Fruit fly (Drosophila melanogaster) whole organism, prepupa: ENCODE results near the gene CG3626.

Source experiments
- Blimp-1 ChIP-seq: fragments of 200-800 bp; sonication (Bioruptor generic); optimal IDR thresholded peaks from 3 replicates; lab custom pipeline; 2017; ENCODE audit warnings: missing biosample characterization, missing genetic modification characterization, mild to moderate bottlenecking, moderate library complexity, missing genetic modification reagents
- CG10631 ChIP-seq: fragments of 200-800 bp; sonication (Bioruptor generic); optimal IDR thresholded peaks from 2 replicates; lab custom pipeline; 2016; ENCODE audit warnings: missing biosample characterization, missing genetic modification characterization
- CG10669 ChIP-seq: fragments of 200-800 bp; sonication (Bioruptor generic); optimal IDR thresholded peaks from 3 replicates; lab custom pipeline; 2018; ENCODE audit warnings: missing biosample characterization, mild to moderate bottlenecking, missing genetic modification characterization, moderate library complexity
- CG11294 ChIP-seq: fragments of 200-800 bp; sonication (Bioruptor generic); IDR thresholded peaks from 2 replicates; pipeline ENCODE4 v1.3.6; 2022; ENCODE audit warnings: missing biosample characterization, missing genetic modification characterization
- CG11762 ChIP-seq: fragments of 200-800 bp; sonication (Bioruptor generic); optimal IDR thresholded peaks from 3 replicates; lab custom pipeline; 2016; ENCODE audit warnings: missing biosample characterization, missing genetic modification characterization; ENCODE audit not compliant: insufficient read depth
- CG11902 ChIP-seq: fragments of 200-800 bp; sonication (Bioruptor generic); optimal IDR thresholded peaks from 3 replicates; lab custom pipeline; 2016; ENCODE audit warnings: missing biosample characterization, missing genetic modification characterization
- CG15336 ChIP-seq: fragments of 200-800 bp; sonication (Bioruptor generic); IDR thresholded peaks from 2 replicates; pipeline ENCODE4 v1.3.6; 2022; ENCODE audit warnings: missing biosample characterization, missing genetic modification characterization
- CG1621 ChIP-seq: fragments of 200-800 bp; sonication (Bioruptor generic); optimal IDR thresholded peaks from 3 replicates; lab custom pipeline; 2018; ENCODE audit warnings: missing biosample characterization, mild to moderate bottlenecking, missing genetic modification characterization
- CG16779 ChIP-seq: fragments of 200-800 bp; sonication (Bioruptor generic); optimal IDR thresholded peaks from 3 replicates; lab custom pipeline; 2017; ENCODE audit warnings: missing biosample characterization, mild to moderate bottlenecking, missing genetic modification characterization
- CG3032 ChIP-seq: fragments of 200-800 bp; optimal IDR thresholded peaks from 2 replicates; lab custom pipeline; 2019; ENCODE audit warnings: missing biosample characterization, mild to moderate bottlenecking, missing genetic modification characterization, moderate library complexity
- CG31627 ChIP-seq: fragments of 200-800 bp; sonication (Bioruptor generic); optimal IDR thresholded peaks from 3 replicates; lab custom pipeline; 2016; ENCODE audit warnings: missing biosample characterization, missing genetic modification characterization
- CG32006 ChIP-seq: fragments of 200-800 bp; sonication (Bioruptor generic); optimal IDR thresholded peaks from 3 replicates; lab custom pipeline; 2017; ENCODE audit warnings: missing biosample characterization, mild to moderate bottlenecking, missing genetic modification characterization
- CG34406 ChIP-seq: fragments of 200-800 bp; sonication (Bioruptor generic); optimal IDR thresholded peaks from 3 replicates; lab custom pipeline; 2016; ENCODE audit warnings: missing biosample characterization, missing genetic modification characterization
- CG3919 ChIP-seq: fragments of 200-800 bp; sonication (Bioruptor generic); optimal IDR thresholded peaks from 3 replicates; lab custom pipeline; 2016; ENCODE audit warnings: missing biosample characterization, missing genetic modification characterization
- CG6163 ChIP-seq: fragments of 200-800 bp; sonication (Bioruptor generic); IDR thresholded peaks from 3 replicates; pipeline ENCODE4 v1.3.6; 2022; ENCODE audit warnings: missing biosample characterization, missing genetic modification characterization
- CG6792 ChIP-seq: fragments of 200-800 bp; sonication (Bioruptor generic); optimal IDR thresholded peaks from 3 replicates; lab custom pipeline; 2016; ENCODE audit warnings: missing biosample characterization, missing genetic modification characterization
- CG6808 ChIP-seq: fragments of 200-800 bp; sonication (Bioruptor generic); optimal IDR thresholded peaks from 3 replicates; lab custom pipeline; 2017; ENCODE audit warnings: missing biosample characterization, missing genetic modification characterization, mild to moderate bottlenecking, moderate library complexity, missing genetic modification reagents
- CG7368 ChIP-seq: fragments of 200-800 bp; sonication (Bioruptor generic); optimal IDR thresholded peaks from 3 replicates; lab custom pipeline; 2016; ENCODE audit warnings: missing biosample characterization, missing genetic modification characterization
- CG8119 ChIP-seq: fragments of 200-800 bp; sonication (Bioruptor generic); IDR thresholded peaks from 3 replicates; pipeline ENCODE4 v1.3.6; 2022; ENCODE audit warnings: missing biosample characterization, missing genetic modification characterization
- CG8319 ChIP-seq: fragments of 200-800 bp; sonication (Bioruptor generic); optimal IDR thresholded peaks from 3 replicates; lab custom pipeline; 2016; ENCODE audit warnings: missing biosample characterization, missing genetic modification characterization
- CG8632 ChIP-seq: fragments of 200-800 bp; sonication (Bioruptor generic); optimal IDR thresholded peaks from 3 replicates; lab custom pipeline; 2016; ENCODE audit warnings: missing biosample characterization, missing genetic modification characterization
- CG9139 ChIP-seq: fragments of 200-800 bp; sonication (Bioruptor generic); optimal IDR thresholded peaks from 3 replicates; lab custom pipeline; 2017; ENCODE audit warnings: missing biosample characterization, mild to moderate bottlenecking, missing genetic modification characterization
- Eip75B ChIP-seq: fragments of 200-800 bp; sonication (Bioruptor generic); optimal IDR thresholded peaks from 3 replicates; lab custom pipeline; 2016; ENCODE audit warnings: missing biosample characterization, missing genetic modification characterization
- Eip78C ChIP-seq: fragments of 200-800 bp; sonication (Bioruptor generic); peaks from one replicate; lab custom pipeline; 2016; ENCODE audit warnings: missing biosample characterization, missing genetic modification characterization
- Eip93F ChIP-seq: fragments of 200-800 bp; sonication (Bioruptor generic); optimal IDR thresholded peaks from 2 replicates; lab custom pipeline; 2016; ENCODE audit warnings: missing biosample characterization, mild to moderate bottlenecking, missing genetic modification characterization
- Ets21C ChIP-seq: fragments of 200-800 bp; sonication (Bioruptor generic); optimal IDR thresholded peaks from 3 replicates; lab custom pipeline; 2016; ENCODE audit warnings: missing biosample characterization, missing genetic modification characterization
- Ets96B ChIP-seq: fragments of 200-800 bp; optimal IDR thresholded peaks from 2 replicates; lab custom pipeline; 2019; ENCODE audit warnings: missing biosample characterization, mild to moderate bottlenecking, missing genetic modification characterization, moderate library complexity
- Hr38 ChIP-seq: sonication (Bioruptor generic); optimal IDR thresholded peaks from 2 replicates; lab custom pipeline; 2016; ENCODE audit warnings: missing biosample characterization, missing genetic modification characterization
- Hr4 ChIP-seq: fragments of 200-800 bp; sonication (Bioruptor generic); optimal IDR thresholded peaks from 3 replicates; lab custom pipeline; 2016; ENCODE audit warnings: missing biosample characterization, missing genetic modification characterization
- Met ChIP-seq: fragments of 200-800 bp; sonication (Bioruptor generic); optimal IDR thresholded peaks from 3 replicates; lab custom pipeline; 2016; ENCODE audit warnings: missing biosample characterization, missing genetic modification characterization
- OdsH ChIP-seq: fragments of 200-800 bp; sonication (Bioruptor generic); optimal IDR thresholded peaks from 3 replicates; lab custom pipeline; 2016; ENCODE audit warnings: missing biosample characterization, missing genetic modification characterization
- Smox ChIP-seq: fragments of 200-800 bp; sonication (Bioruptor generic); optimal IDR thresholded peaks from 3 replicates; lab custom pipeline; 2016; ENCODE audit warnings: missing biosample characterization, missing genetic modification characterization
- Sox102F ChIP-seq: fragments of 200-800 bp; sonication (Bioruptor generic); optimal IDR thresholded peaks from 2 replicates; lab custom pipeline; 2016; ENCODE audit warnings: missing biosample characterization, mild to moderate bottlenecking, missing genetic modification characterization
- Sox14 ChIP-seq: fragments of 200-800 bp; sonication (Bioruptor generic); optimal IDR thresholded peaks from 3 replicates; lab custom pipeline; 2016; ENCODE audit warnings: missing biosample characterization, missing genetic modification characterization
- Sox15 ChIP-seq: fragments of 200-800 bp; sonication (Bioruptor generic); optimal IDR thresholded peaks from 3 replicates; lab custom pipeline; 2016; ENCODE audit warnings: missing biosample characterization, missing genetic modification characterization
- achi ChIP-seq: fragments of 200-800 bp; sonication (Bioruptor generic); optimal IDR thresholded peaks from 3 replicates; lab custom pipeline; 2016; ENCODE audit warnings: missing biosample characterization, missing genetic modification characterization
- acj6 ChIP-seq: fragments of 200-800 bp; sonication (Bioruptor generic); optimal IDR thresholded peaks from 3 replicates; lab custom pipeline; 2016; ENCODE audit warnings: missing biosample characterization, missing genetic modification characterization
- cyc ChIP-seq: fragments of 200-800 bp; sonication (Bioruptor generic); optimal IDR thresholded peaks from 3 replicates; lab custom pipeline; 2016; ENCODE audit warnings: missing biosample characterization, missing genetic modification characterization
- dsx ChIP-seq: fragments of 200-800 bp; optimal IDR thresholded peaks from 3 replicates; lab custom pipeline; 2019; ENCODE audit warnings: missing biosample characterization, mild to moderate bottlenecking, missing genetic modification characterization, moderate library complexity; ENCODE audit not compliant: poor library complexity, severe bottlenecking
- esn ChIP-seq: fragments of 200-800 bp; sonication (Bioruptor generic); optimal IDR thresholded peaks from 2 replicates; lab custom pipeline; 2016; ENCODE audit warnings: missing biosample characterization, mild to moderate bottlenecking, missing genetic modification characterization, moderate library complexity
- fd59A ChIP-seq: fragments of 200-800 bp; sonication (Bioruptor generic); optimal IDR thresholded peaks from 2 replicates; lab custom pipeline; 2017; ENCODE audit warnings: missing biosample characterization, mild to moderate bottlenecking, missing genetic modification characterization, missing genetic modification reagents
- fd85E ChIP-seq: fragments of 200-800 bp; sonication (Bioruptor generic); optimal IDR thresholded peaks from 3 replicates; lab custom pipeline; 2016; ENCODE audit warnings: missing biosample characterization, missing genetic modification characterization
- lz ChIP-seq: fragments of 200-800 bp; sonication (Bioruptor generic); optimal IDR thresholded peaks from 3 replicates; lab custom pipeline; 2016; ENCODE audit warnings: missing biosample characterization, missing genetic modification characterization
- net ChIP-seq: fragments of 200-800 bp; sonication (Bioruptor generic); optimal IDR thresholded peaks from 3 replicates; lab custom pipeline; 2016; ENCODE audit warnings: missing biosample characterization, missing genetic modification characterization
- salr ChIP-seq, 2 experiments: fragments of 200-800 bp; sonication (Bioruptor generic); optimal IDR thresholded peaks; 3 replicates each; lab custom pipeline; 2016 to 2018; ENCODE audit warnings: missing biosample characterization in 2 of 2, missing genetic modification characterization in 2 of 2, mild to moderate bottlenecking in 1 of 2
- spab ChIP-seq: fragments of 200-800 bp; sonication (Bioruptor generic); optimal IDR thresholded peaks from 2 replicates; lab custom pipeline; 2017; ENCODE audit warnings: missing biosample characterization, mild to moderate bottlenecking, missing genetic modification characterization, missing genetic modification reagents
- ss ChIP-seq, 2 experiments: fragments of 200-800 bp; sonication (Bioruptor generic); optimal IDR thresholded peaks; 2 replicates in 1 of 2; 3 replicates in 1 of 2; lab custom pipeline; 2017 to 2018; ENCODE audit warnings: mild to moderate bottlenecking in 2 of 2, missing biosample characterization in 2 of 2, missing genetic modification characterization in 2 of 2, moderate library complexity in 1 of 2
- svp ChIP-seq: fragments of 200-800 bp; sonication (Bioruptor generic); peaks from one replicate; lab custom pipeline; 2016; ENCODE audit warnings: missing biosample characterization, missing genetic modification characterization
- topi ChIP-seq: fragments of 200-800 bp; sonication (Bioruptor generic); optimal IDR thresholded peaks from 3 replicates; lab custom pipeline; 2016; ENCODE audit warnings: missing biosample characterization, missing genetic modification characterization

Gene CG3626

dm6 chrX:4322234-4323210 lies 43.7 kb upstream of the CG3626 start, which contains the start of gene norpA:
Gene norpA, plus strand, starts transcription at chrX:4322626.
- peak; percentile 73 for TF ChIP-seq CG32006 (GFP tag; lab: Kevin White, UChicago)
- peak; percentile 21 for TF ChIP-seq fd85E
- peak; percentile 55 for TF ChIP-seq CG6792 (GFP tag; lab: Kevin White, UChicago)
- no peak for TF ChIP-seq Hr38
- TF ChIP-seq CG8119: peak; percentile 73
- peak; percentile 44 for TF ChIP-seq CG3919 (GFP tag; lab: Kevin White, UChicago)
- no peak for TF ChIP-seq Ets21C (GFP tag; lab: Kevin White, UChicago)
- TF ChIP-seq dsx (GFP tag; lab: Kevin White, UChicago): no peak
- peak; percentile 52 for TF ChIP-seq CG9139 (GFP tag; lab: Kevin White, UChicago)
- TF ChIP-seq Met (GFP tag; lab: Kevin White, UChicago): peak; percentile 71
- peak; percentile 22 for TF ChIP-seq cyc
- TF ChIP-seq CG3032 (tag; lab: Kevin White, UChicago): no peak
- peak; percentile 60 for TF ChIP-seq esn (GFP tag; lab: Kevin White, UChicago)
- TF ChIP-seq Blimp-1 (GFP tag; lab: Kevin White, UChicago): no peak
- peak; percentile 64 for TF ChIP-seq Eip75B (GFP tag; lab: Kevin White, UChicago)
- TF ChIP-seq ss (GFP tag; optimal IDR thresholded peaks at IDR 0.05; lab: Kevin White, UChicago): peak; percentile 58 to 68
- TF ChIP-seq Ets96B (tag; lab: Kevin White, UChicago): peak; percentile 25
- TF ChIP-seq acj6 (GFP tag; lab: Kevin White, UChicago): peak; percentile 30
- TF ChIP-seq CG10669 (GFP tag; lab: Kevin White, UChicago): peak; percentile 19
- no peak for TF ChIP-seq CG16779 (tag; lab: Kevin White, UChicago)
- no peak for TF ChIP-seq Eip93F
- peak; percentile 32 for TF ChIP-seq CG6808 (GFP tag; lab: Kevin White, UChicago)
- TF ChIP-seq CG1621 (tag; lab: Kevin White, UChicago): peak; percentile 0
- peak; percentile 27 for TF ChIP-seq CG10631 (GFP tag; lab: Kevin White, UChicago)
- TF ChIP-seq topi (GFP tag; lab: Kevin White, UChicago): peak; percentile 66
- TF ChIP-seq CG34406: peak; percentile 58
- peak; percentile 21 for TF ChIP-seq spab (GFP tag; lab: Kevin White, UChicago)
- peak in 1 of 2 experiments; percentile 57 for TF ChIP-seq salr (GFP tag; optimal IDR thresholded peaks at IDR 0.05; lab: Kevin White, UChicago)
- no peak for TF ChIP-seq fd59A (GFP tag; lab: Kevin White, UChicago)
- TF ChIP-seq achi (GFP tag; lab: Kevin White, UChicago): peak; percentile 54
- TF ChIP-seq OdsH (GFP tag; lab: Kevin White, UChicago): peak; percentile 46
- no peak for TF ChIP-seq CG11762 (GFP tag; lab: Kevin White, UChicago)
- TF ChIP-seq CG8632: peak; percentile 55
- no peak for TF ChIP-seq CG8319 (GFP tag; lab: Kevin White, UChicago)
- peak; percentile 51; the same call in 2 of the 3 replicates for TF ChIP-seq CG6163
- TF ChIP-seq CG15336 (GFP tag; lab: Robert Waterston, UW): peak; percentile 71
- peak; percentile 81 for TF ChIP-seq Sox102F
- peak; percentile 59 for TF ChIP-seq net (GFP tag; lab: Kevin White, UChicago)
- TF ChIP-seq Smox (GFP tag; lab: Kevin White, UChicago): peak; percentile 67
- peak; percentile 78 for TF ChIP-seq Eip78C (GFP tag; lab: Kevin White, UChicago)
- peak; percentile 5 for TF ChIP-seq CG7368
- TF ChIP-seq svp: peak; percentile 77
- peak; percentile 61 for TF ChIP-seq lz (GFP tag; lab: Kevin White, UChicago)
- TF ChIP-seq CG11902 (GFP tag; lab: Kevin White, UChicago): no peak
- no peak for TF ChIP-seq CG11294
- TF ChIP-seq CG31627 (GFP tag; lab: Kevin White, UChicago): peak; percentile 61
- TF ChIP-seq Sox14 (GFP tag; lab: Kevin White, UChicago): peak; percentile 37
- TF ChIP-seq Hr4 (GFP tag; lab: Kevin White, UChicago): peak; percentile 56
- TF ChIP-seq Sox15 (GFP tag; lab: Kevin White, UChicago): no peak
